Fruit fly (Drosophila melanogaster): ENCODE measurements around the gene CG4558.
A peak's percentile ranks its signal among the peaks of the same experiment; 100 is the strongest.

The CG4558 gene

dm6 chrX:6820703-6821102 lies 28.9 kb upstream of the CG4558 start, which contains the start of the genes Nf-YC and xit (continued):
- TF ChIP-seq Drgx (GFP tag; IDR thresholded peaks at IDR 0.05), result no peak
- TF ChIP-seq CG13123 (GFP tag; optimal IDR thresholded peaks at IDR 0.05), result no peak
- TF ChIP-seq CG6689 (GFP tag; IDR thresholded peaks at IDR 0.05), result no peak
- no peak for TF ChIP-seq fd96Cb (tag; optimal IDR thresholded peaks at IDR 0.05)
- peak; percentile 76 for TF ChIP-seq CG17186 (GFP tag; optimal IDR thresholded peaks at IDR 0.05)
- peak; percentile 95 for TF ChIP-seq MBD-R2 (GFP tag; IDR thresholded peaks at IDR 0.05)
- TF ChIP-seq pan (optimal IDR thresholded peaks at IDR 0.05), result no peak
- TF ChIP-seq pan (GFP tag; optimal IDR thresholded peaks at IDR 0.05 in 1 of 2, IDR thresholded peaks at IDR 0.05 in 1 of 2), result no peak
- no peak for TF ChIP-seq CG11560 (tag; IDR thresholded peaks at IDR 0.05)
- no peak for TF ChIP-seq CG16815 (GFP tag; optimal IDR thresholded peaks at IDR 0.05)
- no peak for TF ChIP-seq nom (GFP tag; optimal IDR thresholded peaks at IDR 0.05)
- no peak for TF ChIP-seq Dip2 (GFP tag; IDR thresholded peaks at IDR 0.05)
- peak; percentile 11 for TF ChIP-seq CG8924 (tag; optimal IDR thresholded peaks at IDR 0.05)
- peak; percentile 26 for TF ChIP-seq CG17829 (tag; optimal IDR thresholded peaks at IDR 0.05)
- TF ChIP-seq Oaz (GFP tag; IDR thresholded peaks at IDR 0.05), result no peak
- no peak for TF ChIP-seq ewg (GFP tag; optimal IDR thresholded peaks at IDR 0.05)
- TF ChIP-seq Spps (tag; optimal IDR thresholded peaks at IDR 0.05), result no peak
- no peak for TF ChIP-seq run (tag; optimal IDR thresholded peaks at IDR 0.05)
- peak; percentile 13 for TF ChIP-seq CG13424 (tag; optimal IDR thresholded peaks at IDR 0.05)
- TF ChIP-seq CG4282 (GFP tag; optimal IDR thresholded peaks at IDR 0.05), result no peak
- peak; percentile 63; the same call in 2 of the 3 replicates for TF ChIP-seq CG34224 (GFP tag; IDR thresholded peaks at IDR 0.05; ENCODE audit: partially characterized antibody)
- TF ChIP-seq CG10565 (GFP tag; optimal IDR thresholded peaks at IDR 0.05), result no peak
- 0 out of 2 replicates have a peak, but pooled peaks have one; percentile 39 for TF ChIP-seq ato (GFP tag; IDR thresholded peaks at IDR 0.05; ENCODE audit: partially characterized antibody)
- no peak for TF ChIP-seq CG2199 (GFP tag; IDR thresholded peaks at IDR 0.05)
- TF ChIP-seq otp (GFP tag; IDR thresholded peaks at IDR 0.05), result 0 out of 3 replicates have a peak, but pooled peaks have one; percentile 4
- peak; percentile 50 for TF ChIP-seq CHES-1-like (GFP tag; optimal IDR thresholded peaks at IDR 0.05)
- TF ChIP-seq Lpt (GFP tag; optimal IDR thresholded peaks at IDR 0.05), result no peak
- no peak for TF ChIP-seq odd (GFP tag; optimal IDR thresholded peaks at IDR 0.05)
- TF ChIP-seq CG8478 (optimal IDR thresholded peaks at IDR 0.05), result no peak
- no peak for TF ChIP-seq Hand (GFP tag; optimal IDR thresholded peaks at IDR 0.05)
- TF ChIP-seq CG12769 (tag; optimal IDR thresholded peaks at IDR 0.05), result no peak
- TF ChIP-seq CG7963 (GFP tag; IDR thresholded peaks at IDR 0.05; ENCODE audit: partially characterized antibody), result 0 out of 3 replicates have a peak, but pooled peaks have one; percentile 22
- TF ChIP-seq dati (GFP tag; IDR thresholded peaks at IDR 0.05), result no peak
- no peak for TF ChIP-seq CG14667 (GFP tag; IDR thresholded peaks at IDR 0.05)
- no peak for TF ChIP-seq Bteb2 (GFP tag; optimal IDR thresholded peaks at IDR 0.05)
- TF ChIP-seq chif (GFP tag; optimal IDR thresholded peaks at IDR 0.05), result no peak
- no peak for TF ChIP-seq H2.0 (GFP tag; IDR thresholded peaks at IDR 0.05)
- TF ChIP-seq Side (GFP tag; optimal IDR thresholded peaks at IDR 0.05), result no peak
- no peak for TF ChIP-seq hth (optimal IDR thresholded peaks at IDR 0.05)
- peak; percentile 64 for TF ChIP-seq CG16813 (GFP tag; IDR thresholded peaks at IDR 0.05; ENCODE audit: partially characterized antibody)
- no peak for TF ChIP-seq ftz-f1 (GFP tag; optimal IDR thresholded peaks at IDR 0.05)
- peak; percentile 32; the same call in 1 of the 4 replicates for TF ChIP-seq Dll (GFP tag; IDR thresholded peaks at IDR 0.05; ENCODE audit: partially characterized antibody)
- no peak for TF ChIP-seq CG10147 (GFP tag; optimal IDR thresholded peaks at IDR 0.05)
- no peak for TF ChIP-seq ken (GFP tag; IDR thresholded peaks at IDR 0.05)
- TF ChIP-seq Adf1 (GFP tag; IDR thresholded peaks at IDR 0.05), result peak; percentile 18; the same call in 1 of the 2 replicates
- no peak for TF ChIP-seq dmrt11E (tag; optimal IDR thresholded peaks at IDR 0.05)
- peak; percentile 4 for TF ChIP-seq CG30403 (GFP tag; optimal IDR thresholded peaks at IDR 0.05)
- no peak for TF ChIP-seq CG13775 (GFP tag; optimal IDR thresholded peaks at IDR 0.05)
- no peak for TF ChIP-seq Trl (optimal IDR thresholded peaks at IDR 0.05)
- TF ChIP-seq Trl (GFP tag; optimal IDR thresholded peaks at IDR 0.05), result no peak
- TF ChIP-seq Sin3A (optimal IDR thresholded peaks at IDR 0.05), result peak; percentile 53
- no peak for TF ChIP-seq Six4 (GFP tag; optimal IDR thresholded peaks at IDR 0.05)
- no peak for TF ChIP-seq so (GFP tag; IDR thresholded peaks at IDR 0.05)

Data from whole organism, embryonic.